Fruit fly (Drosophila melanogaster): ENCODE results near the gene robo3.

robo3 gene

DNA sequence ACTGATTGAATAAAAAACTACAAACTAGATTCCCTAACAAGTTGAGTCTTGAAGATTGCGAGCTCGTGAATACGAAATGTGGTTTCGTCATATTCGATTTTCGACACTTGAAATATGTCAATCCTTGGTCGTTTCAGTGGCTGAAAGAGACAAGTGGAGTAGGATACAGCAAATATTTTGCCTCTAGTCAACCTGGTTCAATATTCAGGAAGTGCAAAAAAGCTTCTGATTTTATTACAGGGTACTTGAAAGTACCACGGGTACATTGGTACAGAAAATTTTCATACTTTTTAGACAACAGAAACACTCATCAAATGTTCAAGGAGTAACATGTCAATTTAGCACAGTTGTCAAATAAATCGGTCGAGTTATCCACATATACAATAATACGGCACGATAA is 77.6 kb downstream of the robo3 start, which contains the start of gene CG5440:
TSS of gene CG5440 (plus strand) at position 301 of the 400 bp plus-strand sequence.
- no peak for TF ChIP-seq CG17801 (GFP tag; optimal IDR thresholded peaks at IDR 0.05; ENCODE audit: partially characterized antibody)

- TF ChIP-seq CG17801 (GFP tag; optimal IDR thresholded peaks at IDR 0.05; ENCODE audit: partially characterized antibody) = no peak
These were observed 85.8 kb downstream of the robo3 start, which contains the start of gene CG33923 for dm6 chr2L:1341995-1342394. Gene CG33923 (minus strand): TSS chr2L:1342095.

DNA sequence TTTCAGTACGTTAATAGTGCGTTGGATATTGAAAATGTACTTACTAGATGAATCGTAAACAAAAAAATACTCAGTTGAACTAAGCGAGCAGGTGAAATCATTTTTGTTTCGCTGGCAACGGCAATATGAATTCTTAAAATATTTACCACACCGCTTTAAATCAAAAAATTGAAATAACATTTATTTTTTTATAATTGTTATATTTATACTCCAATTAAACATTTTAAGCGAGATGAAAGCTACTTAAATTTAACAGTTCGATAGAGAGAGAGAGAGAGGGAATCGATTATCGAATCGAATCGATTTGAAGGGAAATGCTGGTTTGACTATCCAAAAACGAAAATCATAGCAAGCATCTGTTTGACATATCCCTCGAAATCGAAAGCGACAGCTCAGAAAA is 87.9 kb downstream of the robo3 start, which contains the start of the genes CG33922 and Cdlc2:
TSS of gene CG33922 (minus strand) at position 101 of the 400 bp plus-strand sequence.
TSS of gene Cdlc2 (plus strand) at position 330 of the 400 bp plus-strand sequence.
- no peak for TF ChIP-seq CG17801 (GFP tag; optimal IDR thresholded peaks at IDR 0.05; ENCODE audit: partially characterized antibody)

DNA sequence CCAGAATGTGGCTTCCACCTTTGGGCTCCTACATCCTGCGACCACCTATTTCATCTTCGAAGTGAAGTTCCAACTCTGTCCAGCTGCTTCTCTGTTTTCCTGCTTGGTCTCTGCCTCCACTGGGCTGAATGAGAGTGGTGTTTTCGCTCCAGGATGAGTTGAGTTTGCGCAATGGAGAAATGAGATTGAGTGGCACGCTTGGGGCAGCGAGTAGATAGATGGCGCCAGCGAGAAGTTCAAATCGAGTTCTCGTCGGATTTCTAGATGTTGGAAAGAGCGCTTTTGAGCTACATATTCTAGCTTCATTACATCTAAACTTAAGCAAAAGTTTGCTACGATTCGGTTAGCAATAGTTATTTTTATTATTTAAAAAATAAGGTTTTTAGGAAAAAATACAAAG is 89.8 kb downstream of the robo3 start:
- TF ChIP-seq CG17801 (GFP tag; optimal IDR thresholded peaks at IDR 0.05; ENCODE audit: partially characterized antibody) = no peak
